Worm (Caenorhabditis elegans) whole organism, young adult: ENCODE measurements around the gene grd-1.

Experiments used
- C06A6.2 ChIP-seq: fragments of 200-800 bp; sonication (Bioruptor generic); conservative IDR thresholded peaks from 2 replicates; pipeline ENCODE4 v1.3.6; 2022; ENCODE audit warnings: missing genetic modification characterization, missing compliant biosample characterization
- F22D6.2 ChIP-seq: sonication (generic microtip); optimal IDR thresholded peaks from 2 replicates; lab custom pipeline; 2016; ENCODE audit warnings: mild to moderate bottlenecking, missing genetic modification characterization, missing compliant biosample characterization
- F37B4.10 ChIP-seq: fragments of 200-800 bp; sonication (Bioruptor generic); IDR thresholded peaks from 2 replicates; pipeline ENCODE4 v1.3.6; 2022; ENCODE audit warnings: missing genetic modification characterization, missing compliant biosample characterization
- F49E8.2 ChIP-seq: sonication (generic microtip); optimal IDR thresholded peaks from 3 replicates; lab custom pipeline; 2017; ENCODE audit warnings: missing genetic modification characterization, mild to moderate bottlenecking, missing compliant biosample characterization, antibody characterized with exemption, moderate library complexity; ENCODE audit not compliant: insufficient read depth
- F57A8.1 ChIP-seq: fragments of 200-800 bp; sonication (Bioruptor generic); optimal IDR thresholded peaks from 2 replicates; lab custom pipeline; 2018; ENCODE audit warnings: mild to moderate bottlenecking, missing genetic modification characterization, moderate library complexity, missing compliant biosample characterization
- K11D2.4 ChIP-seq: fragments of 200-800 bp; sonication (Bioruptor generic); IDR thresholded peaks from 2 replicates; pipeline ENCODE4 v1.3.6; 2022; ENCODE audit warnings: missing genetic modification reagents, missing genetic modification characterization, missing compliant biosample characterization
- T07F8.4 ChIP-seq: sonication (generic microtip); optimal IDR thresholded peaks from 2 replicates; lab custom pipeline; 2016; ENCODE audit warnings: mild to moderate bottlenecking, missing genetic modification characterization, moderate library complexity, missing compliant biosample characterization
- T26A5.8 ChIP-seq: sonication (generic microtip); optimal IDR thresholded peaks from 2 replicates; lab custom pipeline; 2016; ENCODE audit warnings: missing genetic modification characterization, missing compliant biosample characterization
- Y53F4B.3 ChIP-seq: fragments of 200-800 bp; sonication (Bioruptor generic); IDR thresholded peaks from 2 replicates; pipeline ENCODE4 v1.3.6; 2022; ENCODE audit warnings: missing genetic modification reagents, missing genetic modification characterization, missing compliant biosample characterization
- Y56A3A.18 ChIP-seq: fragments of 200-800 bp; sonication (Bioruptor generic); IDR thresholded peaks from 2 replicates; pipeline ENCODE4 v1.3.6; 2022; ENCODE audit warnings: missing genetic modification reagents, missing genetic modification characterization, missing compliant biosample characterization
- Y79H2A.3 ChIP-seq: fragments of 200-800 bp; sonication (Bioruptor generic); conservative IDR thresholded peaks from 2 replicates; pipeline ENCODE4 v1.3.6; 2022; ENCODE audit warnings: missing genetic modification reagents, missing genetic modification characterization, missing compliant biosample characterization
- ZK185.1 ChIP-seq: sonication (generic microtip); optimal IDR thresholded peaks from 2 replicates; lab custom pipeline; 2016; ENCODE audit warnings: mild to moderate bottlenecking, missing genetic modification characterization, missing compliant biosample characterization; ENCODE audit not compliant: poor library complexity, severe bottlenecking
- ama-1 ChIP-seq, 3 experiments: fragments of 150-350 bp in 1 of 3; sonication (generic microtip) in 2 of 3; optimal IDR thresholded peaks; 2 replicates each; lab custom pipeline; 2014 to 2018; ENCODE audit warnings: missing biosample characterization in 2 of 3, missing genetic modification characterization in 2 of 3, missing genetic modification reagents in 2 of 3
- atf-7 ChIP-seq: sonication (generic microtip); optimal IDR thresholded peaks from 2 replicates; lab custom pipeline; 2017; ENCODE audit warnings: mild to moderate bottlenecking, missing genetic modification characterization, missing compliant biosample characterization
- athp-1 ChIP-seq: sonication (generic microtip); optimal IDR thresholded peaks from 2 replicates; lab custom pipeline; 2017; ENCODE audit warnings: mild to moderate bottlenecking, missing genetic modification characterization, missing compliant biosample characterization
- bed-1 ChIP-seq: fragments of 200-800 bp; sonication (Bioruptor generic); IDR thresholded peaks from 2 replicates; pipeline ENCODE4 v1.3.6; 2022; ENCODE audit warnings: missing genetic modification reagents, missing genetic modification characterization, missing compliant biosample characterization
- bed-2 ChIP-seq: fragments of 200-800 bp; sonication (Bioruptor generic); IDR thresholded peaks from 2 replicates; pipeline ENCODE4 v1.3.6; 2022; ENCODE audit warnings: missing genetic modification reagents, missing genetic modification characterization, missing compliant biosample characterization
- dpl-1 ChIP-seq: fragments of 150-350 bp; optimal IDR thresholded peaks from 2 replicates; lab custom pipeline; 2014; ENCODE audit warnings: missing biosample characterization, missing genetic modification reagents, missing genetic modification characterization
- efl-1 ChIP-seq: fragments of 150-350 bp; optimal IDR thresholded peaks from 2 replicates; lab custom pipeline; 2014; ENCODE audit warnings: missing biosample characterization, missing genetic modification reagents, missing genetic modification characterization
- egrh-3 ChIP-seq: fragments of 200-800 bp; sonication (Bioruptor generic); IDR thresholded peaks from 2 replicates; pipeline ENCODE4 v1.3.6; 2022; ENCODE audit warnings: missing genetic modification reagents, missing genetic modification characterization, missing compliant biosample characterization
- ekl-4 ChIP-seq: fragments of 200-800 bp; sonication (Bioruptor generic); IDR thresholded peaks from 2 replicates; pipeline ENCODE4 v1.3.6; 2022; ENCODE audit warnings: missing genetic modification reagents, missing genetic modification characterization, missing compliant biosample characterization
- gei-17 ChIP-seq: fragments of 200-800 bp; sonication (Bioruptor generic); optimal IDR thresholded peaks from 2 replicates; lab custom pipeline; 2018; ENCODE audit warnings: mild to moderate bottlenecking, missing genetic modification characterization, missing compliant biosample characterization
- hlh-12 ChIP-seq: sonication (generic microtip); optimal IDR thresholded peaks from 2 replicates; lab custom pipeline; 2016; ENCODE audit warnings: missing genetic modification characterization, missing compliant biosample characterization
- hlh-26 ChIP-seq: fragments of 200-800 bp; sonication (Bioruptor generic); conservative IDR thresholded peaks from 2 replicates; pipeline ENCODE4 v1.3.6; 2022; ENCODE audit warnings: missing genetic modification reagents, missing genetic modification characterization, missing compliant biosample characterization
- hmg-1.2 ChIP-seq: fragments of 200-800 bp; sonication (Bioruptor generic); IDR thresholded peaks from 2 replicates; pipeline ENCODE4 v1.3.6; 2022; ENCODE audit warnings: missing genetic modification reagents, missing genetic modification characterization, missing compliant biosample characterization
- hsf-1 ChIP-seq: fragments of 200-800 bp; sonication (Bioruptor generic); IDR thresholded peaks from 2 replicates; pipeline ENCODE4 v1.3.6; 2022; ENCODE audit warnings: missing genetic modification reagents, missing genetic modification characterization, missing compliant biosample characterization
- lag-1 ChIP-seq: fragments of 200-800 bp; sonication (Bioruptor generic); IDR thresholded peaks from 2 replicates; pipeline ENCODE4 v1.3.6; 2022; ENCODE audit warnings: missing genetic modification reagents, missing genetic modification characterization, missing compliant biosample characterization
- lir-1 ChIP-seq: fragments of 200-800 bp; sonication (Bioruptor generic); conservative IDR thresholded peaks from 2 replicates; pipeline ENCODE4 v1.3.6; 2022; ENCODE audit warnings: missing genetic modification reagents, missing genetic modification characterization, missing compliant biosample characterization
- madf-10 ChIP-seq: sonication (generic microtip); optimal IDR thresholded peaks from 2 replicates; lab custom pipeline; 2016; ENCODE audit warnings: mild to moderate bottlenecking, missing genetic modification characterization, missing compliant biosample characterization
- mxl-1 ChIP-seq: sonication (generic microtip); optimal IDR thresholded peaks from 2 replicates; lab custom pipeline; 2016; ENCODE audit warnings: missing genetic modification characterization, missing compliant biosample characterization
- nfyb-1 ChIP-seq: fragments of 200-800 bp; sonication (Bioruptor generic); IDR thresholded peaks from 2 replicates; pipeline ENCODE4 v1.3.6; 2022; ENCODE audit warnings: missing genetic modification reagents, missing genetic modification characterization, missing compliant biosample characterization
- nhr-90 ChIP-seq: sonication (generic microtip); optimal IDR thresholded peaks from 2 replicates; lab custom pipeline; 2016; ENCODE audit warnings: missing genotype, mild to moderate bottlenecking, missing genetic modification characterization, missing compliant biosample characterization
- rpc-1 ChIP-seq, 2 experiments: fragments of 150-350 bp in 1 of 2; sonication (generic microtip) in 1 of 2; optimal IDR thresholded peaks; 2 replicates each; lab custom pipeline; 2014 to 2018; ENCODE audit warnings: missing biosample characterization in 1 of 2, missing genetic modification characterization in 1 of 2, missing genetic modification reagents in 1 of 2, missing genotype in 1 of 2
- snpc-1.1 ChIP-seq: sonication (generic microtip); optimal IDR thresholded peaks from 2 replicates; lab custom pipeline; 2017; ENCODE audit warnings: missing genetic modification characterization, mild to moderate bottlenecking, missing compliant biosample characterization, antibody characterized with exemption, moderate library complexity, missing genotype, missing genetic modification reagents; ENCODE audit not compliant: insufficient read depth
- tbp1 ChIP-seq: fragments of 200-800 bp; sonication (Bioruptor generic); optimal IDR thresholded peaks from 2 replicates; lab custom pipeline; 2018; ENCODE audit warnings: mild to moderate bottlenecking, missing genetic modification characterization, missing compliant biosample characterization
- unc-62 ChIP-seq: fragments of 150-350 bp; optimal IDR thresholded peaks from 2 replicates; lab custom pipeline; 2014; ENCODE audit warnings: missing biosample characterization, missing genetic modification reagents, missing genetic modification characterization
- ztf-18 ChIP-seq: sonication (generic microtip); optimal IDR thresholded peaks from 2 replicates; lab custom pipeline; 2016; ENCODE audit warnings: missing genotype, mild to moderate bottlenecking, missing genetic modification characterization, missing compliant biosample characterization
- ztf-26 ChIP-seq: sonication (generic microtip); optimal IDR thresholded peaks from 2 replicates; lab custom pipeline; 2017; ENCODE audit warnings: missing genetic modification characterization, missing compliant biosample characterization

The grd-1 gene

ce11 chrX:11137632-11138031 lies 28.4 kb downstream of the grd-1 start (continued):
- TF ChIP-seq nhr-90 (tag; lab: Kevin White, UChicago): no peak
- no peak for TF ChIP-seq F57A8.1

DNA sequence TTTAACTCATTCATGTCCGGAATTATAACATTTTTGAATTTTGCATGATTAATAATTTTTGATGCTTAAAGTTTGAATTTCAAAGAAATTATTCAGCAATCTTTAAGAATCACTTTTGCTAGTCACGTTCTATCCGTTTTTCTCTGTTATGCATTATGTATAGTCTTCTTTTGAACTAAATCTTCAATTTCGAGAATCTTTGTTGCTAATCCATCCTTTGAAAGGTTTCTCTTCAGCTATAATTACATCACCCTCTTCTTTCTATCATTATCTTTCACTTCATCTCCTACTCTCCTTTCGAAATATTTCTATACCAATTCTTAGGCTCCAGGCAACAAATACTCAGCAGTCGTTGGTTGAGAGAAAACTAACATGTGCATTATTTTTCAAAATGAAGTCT lies 42.3 kb downstream of the grd-1 start:
- TF ChIP-seq Y79H2A.3: no peak
- TF ChIP-seq C06A6.2 (GFP tag; lab: Robert Waterston, UW): no peak
- no peak for TF ChIP-seq ZK185.1 (tag; lab: Kevin White, UChicago)
- TF ChIP-seq T07F8.4 (tag; lab: Kevin White, UChicago): no peak
- TF ChIP-seq lag-1 (GFP tag; lab: Robert Waterston, UW): no peak
- TF ChIP-seq ztf-18 (tag; lab: Kevin White, UChicago): no peak
- no peak for TF ChIP-seq bed-2 (GFP tag; lab: Robert Waterston, UW)

- TF ChIP-seq hlh-12 (tag; lab: Kevin White, UChicago): no peak
- TF ChIP-seq gei-17: no peak
- no peak for TF ChIP-seq K11D2.4 (GFP tag; lab: Robert Waterston, UW)
- no peak for TF ChIP-seq lir-1
- TF ChIP-seq snpc-1.1 (tag; lab: Kevin White, UChicago): no peak
- TF ChIP-seq T26A5.8 (tag; lab: Kevin White, UChicago): no peak
- TF ChIP-seq F49E8.2 (tag; lab: Kevin White, UChicago): no peak
- no peak for TF ChIP-seq atf-7 (tag; lab: Kevin White, UChicago)
- no peak for TF ChIP-seq rpc-1 (optimal IDR thresholded peaks at IDR 0.05; lab: Kevin White, UChicago)
- TF ChIP-seq rpc-1 (tag; optimal IDR thresholded peaks at IDR 0.05; lab: Kevin White, UChicago): no peak
- TF ChIP-seq Y56A3A.18 (GFP tag; lab: Robert Waterston, UW): no peak
- TF ChIP-seq ama-1 (optimal IDR thresholded peaks at IDR 0.05; lab: Kevin White, UChicago): no peak
- TF ChIP-seq ama-1 (GFP tag; optimal IDR thresholded peaks at IDR 0.05; lab: Kevin White, UChicago): no peak
- TF ChIP-seq F37B4.10: no peak
- no peak for TF ChIP-seq madf-10 (tag; lab: Kevin White, UChicago)
- no peak for TF ChIP-seq bed-2 (GFP tag; lab: Robert Waterston, UW)
- TF ChIP-seq F22D6.2 (tag; lab: Kevin White, UChicago): no peak
- no peak for TF ChIP-seq dpl-1 (GFP tag; lab: Kevin White, UChicago)
- TF ChIP-seq mxl-1 (tag; lab: Kevin White, UChicago): no peak
- TF ChIP-seq athp-1: no peak
- TF ChIP-seq ztf-26 (tag; lab: Kevin White, UChicago): no peak
- no peak for TF ChIP-seq Y53F4B.3 (GFP tag; lab: Robert Waterston, UW)
- TF ChIP-seq, all 124 proteins: peak for 0
Measured at ce11 chrX:11152720-11153119, 43.5 kb downstream of the grd-1 start, which contains the start of the genes C05C9.3 and C05C9.2. Gene C05C9.3 (minus strand): TSS chrX:11152820. Gene C05C9.2 (plus strand): TSS chrX:11153065.

DNA sequence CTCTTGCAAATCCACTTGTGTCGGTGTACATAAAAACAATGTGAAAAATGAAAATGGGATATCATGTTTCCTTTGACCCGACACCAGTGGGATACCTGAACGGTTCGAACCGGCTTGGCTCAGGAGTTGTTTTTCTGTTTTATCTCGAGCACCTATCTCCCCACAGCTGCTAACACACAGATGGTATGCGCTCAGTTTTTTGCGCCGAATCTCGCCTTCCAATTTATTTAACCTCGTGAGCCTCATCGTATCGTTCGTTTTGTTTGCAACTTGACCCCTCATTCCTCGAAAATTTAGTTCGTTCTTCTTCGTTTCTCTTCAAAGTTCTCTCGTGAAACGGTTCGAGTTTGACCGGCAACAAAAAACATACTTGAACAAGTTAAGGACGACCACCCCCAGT lies 51.3 kb downstream of the grd-1 start, which contains the start of gene C05C9.1:
Gene C05C9.1 (plus strand): TSS at position 301 of the 400 bp plus-strand sequence.
- TF ChIP-seq hsf-1: no peak
- no peak for TF ChIP-seq nfyb-1 (GFP tag; lab: Robert Waterston, UW)
- no peak for TF ChIP-seq hlh-26
- no peak for TF ChIP-seq unc-62 (GFP tag; lab: Kevin White, UChicago)
- TF ChIP-seq efl-1: no peak
- no peak for TF ChIP-seq egrh-3 (GFP tag; lab: Robert Waterston, UW)
- no peak for TF ChIP-seq hmg-1.2 (GFP tag; lab: Robert Waterston, UW)
- TF ChIP-seq bed-1: no peak
- no peak for TF ChIP-seq ekl-4 (GFP tag; lab: Robert Waterston, UW)
- TF ChIP-seq tbp1: no peak
